Fruit fly (Drosophila melanogaster): ENCODE measurements around the gene CG4629.

Gene CG4629

dm6 chr2L:1062473-1063363 lies 39.6 kb downstream of the CG4629 start:
- TF ChIP-seq Sin3A (optimal IDR thresholded peaks at IDR 0.05) (no peak), psq (optimal IDR thresholded peaks at IDR 0.05) (no peak), insv (optimal IDR thresholded peaks at IDR 0.05) (no peak), h (optimal IDR thresholded peaks at IDR 0.05) (no peak), Myc (optimal IDR thresholded peaks at IDR 0.05) (no peak), ttk (optimal IDR thresholded peaks at IDR 0.05) (no peak)

DNA sequence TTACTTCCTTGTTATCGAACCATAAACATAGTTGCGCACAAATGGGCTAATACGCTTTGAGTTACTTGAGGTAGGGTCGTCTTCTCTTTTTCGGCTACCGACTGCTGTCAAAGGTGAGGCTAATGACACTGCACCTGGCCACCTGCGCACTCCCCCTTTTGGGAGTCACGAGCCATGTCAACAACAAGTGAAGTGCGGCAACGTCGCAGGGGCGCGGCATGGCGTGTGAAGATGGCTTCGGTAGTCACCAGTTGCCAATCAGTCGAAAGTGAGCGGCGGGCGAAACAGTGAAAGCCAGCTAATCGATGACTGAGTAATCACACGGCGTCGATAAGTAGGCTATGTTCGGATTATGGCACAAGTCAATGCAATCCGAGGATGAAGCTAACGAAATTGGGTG lies 44.8 kb downstream of the CG4629 start:
- TF ChIP-seq Myc (optimal IDR thresholded peaks at IDR 0.05) (no peak), h (optimal IDR thresholded peaks at IDR 0.05) (no peak), ttk (optimal IDR thresholded peaks at IDR 0.05) (no peak), insv (optimal IDR thresholded peaks at IDR 0.05) (no peak), Sin3A (optimal IDR thresholded peaks at IDR 0.05) (no peak), psq (optimal IDR thresholded peaks at IDR 0.05) (no peak)

dm6 chr2L:1056631-1057030 lies 45.7 kb downstream of the CG4629 start:
- no peak for TF ChIP-seq psq (optimal IDR thresholded peaks at IDR 0.05)
- no peak for TF ChIP-seq ttk (optimal IDR thresholded peaks at IDR 0.05)
- TF ChIP-seq Myc (optimal IDR thresholded peaks at IDR 0.05), result no peak
- TF ChIP-seq h (optimal IDR thresholded peaks at IDR 0.05), result no peak
- no peak for TF ChIP-seq insv (optimal IDR thresholded peaks at IDR 0.05)
- TF ChIP-seq Sin3A (optimal IDR thresholded peaks at IDR 0.05), result no peak

dm6 chr2L:1049361-1049760 lies 52.9 kb downstream of the CG4629 start:
- TF ChIP-seq psq (optimal IDR thresholded peaks at IDR 0.05) (no peak), ttk (optimal IDR thresholded peaks at IDR 0.05) (no peak), Myc (optimal IDR thresholded peaks at IDR 0.05) (no peak), Sin3A (optimal IDR thresholded peaks at IDR 0.05) (no peak), insv (optimal IDR thresholded peaks at IDR 0.05) (no peak), h (optimal IDR thresholded peaks at IDR 0.05) (no peak)

dm6 chr2L:1048846-1049245 lies 53.5 kb downstream of the CG4629 start:
- TF ChIP-seq Myc (optimal IDR thresholded peaks at IDR 0.05), result no peak
- TF ChIP-seq Sin3A (optimal IDR thresholded peaks at IDR 0.05), result no peak
- no peak for TF ChIP-seq h (optimal IDR thresholded peaks at IDR 0.05)
- TF ChIP-seq psq (optimal IDR thresholded peaks at IDR 0.05), result no peak
- no peak for TF ChIP-seq insv (optimal IDR thresholded peaks at IDR 0.05)
- no peak for TF ChIP-seq ttk (optimal IDR thresholded peaks at IDR 0.05)

DNA sequence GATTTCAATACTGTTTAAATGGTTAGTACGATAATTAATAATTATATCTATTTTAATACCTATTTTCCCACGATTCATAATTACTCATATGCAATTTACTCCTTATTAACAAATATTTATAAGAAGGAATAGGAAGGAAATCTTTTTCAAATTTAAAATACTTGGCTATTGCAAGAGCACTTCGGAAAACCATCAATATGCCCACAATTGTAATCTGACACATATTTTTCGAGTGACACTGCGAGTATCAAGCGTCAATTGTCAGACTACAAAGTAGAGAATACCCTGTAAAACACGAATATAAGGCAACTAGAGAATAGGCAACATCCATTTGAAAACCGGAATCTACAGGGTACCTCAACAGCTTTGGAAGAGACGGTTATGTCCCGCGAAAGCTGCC lies 53.9 kb downstream of the CG4629 start:
- TF ChIP-seq insv (optimal IDR thresholded peaks at IDR 0.05) (no peak), psq (optimal IDR thresholded peaks at IDR 0.05) (no peak), h (optimal IDR thresholded peaks at IDR 0.05) (no peak), Sin3A (optimal IDR thresholded peaks at IDR 0.05) (no peak)

- TF ChIP-seq ttk (optimal IDR thresholded peaks at IDR 0.05) (no peak), psq (optimal IDR thresholded peaks at IDR 0.05) (no peak)
Measured at dm6 chr2L:1047965-1048364, 54.3 kb downstream of the CG4629 start, which contains the start of gene IA-2. Gene IA-2 (minus strand): TSS chr2L:1048053.

DNA sequence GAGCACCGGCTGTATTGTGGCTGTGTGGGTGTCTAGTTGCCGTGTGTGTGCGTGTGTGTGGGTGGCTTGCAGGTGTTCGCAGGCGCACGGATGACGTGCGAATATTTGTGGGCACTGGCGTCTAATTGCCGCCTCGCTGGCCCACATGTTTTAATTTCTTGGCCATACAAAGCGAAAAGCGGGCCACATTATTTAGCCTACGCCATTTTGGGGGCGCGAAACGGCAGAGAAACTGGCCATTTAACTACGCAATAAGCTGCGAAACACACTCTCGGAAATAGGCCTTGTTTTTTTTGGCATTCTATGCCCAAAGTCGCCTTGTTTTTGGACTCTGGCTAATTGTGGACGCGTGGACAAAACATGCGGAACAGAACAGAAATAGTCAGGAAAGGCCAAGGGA lies 55.1 kb downstream of the CG4629 start:
- TF ChIP-seq Sin3A (optimal IDR thresholded peaks at IDR 0.05) (no peak), h (optimal IDR thresholded peaks at IDR 0.05) (no peak), Myc (optimal IDR thresholded peaks at IDR 0.05) (no peak), ttk (optimal IDR thresholded peaks at IDR 0.05) (no peak), psq (optimal IDR thresholded peaks at IDR 0.05) (no peak), insv (optimal IDR thresholded peaks at IDR 0.05) (no peak)

DNA sequence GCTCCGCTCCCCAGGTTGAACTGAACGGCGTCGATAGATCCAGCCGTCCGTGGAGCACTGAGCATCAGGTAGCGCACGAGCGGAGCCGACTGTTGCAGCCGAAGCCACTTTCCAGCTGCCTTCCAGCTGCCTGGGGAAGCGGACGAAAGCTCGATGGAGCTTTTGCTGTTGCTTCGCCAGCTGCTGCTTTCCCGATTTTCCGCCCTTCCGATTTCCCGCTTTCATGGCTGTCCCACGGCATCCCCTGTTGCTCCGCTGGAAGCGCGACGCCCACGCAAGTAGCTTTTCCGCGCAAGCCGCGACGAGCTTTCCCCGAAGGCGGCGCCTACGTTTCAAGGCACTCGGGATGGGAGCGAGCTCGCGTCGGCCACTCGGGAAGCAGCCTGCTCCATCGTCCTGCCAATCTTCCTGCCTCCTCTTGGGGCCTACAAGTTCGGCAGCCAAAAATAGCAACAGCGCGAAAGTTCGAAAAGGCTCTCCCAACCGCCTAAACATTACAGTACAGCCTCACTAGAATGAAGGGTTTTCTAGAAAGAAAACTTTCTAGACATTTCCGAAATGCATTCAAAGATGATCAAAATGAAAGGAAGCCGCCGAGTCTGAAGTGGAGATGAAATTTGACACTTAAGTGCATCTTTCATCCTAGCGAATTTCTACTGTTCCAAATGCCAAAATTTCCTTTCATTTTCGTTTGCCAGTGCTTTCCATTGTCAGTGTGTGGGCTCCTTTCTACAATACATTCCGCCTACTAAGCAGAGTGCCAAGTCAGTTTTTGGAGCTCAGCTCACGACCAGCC lies 58.9 kb downstream of the CG4629 start:
- TF ChIP-seq Sin3A (optimal IDR thresholded peaks at IDR 0.05) (no peak), ttk (optimal IDR thresholded peaks at IDR 0.05) (no peak), h (optimal IDR thresholded peaks at IDR 0.05) (no peak), insv (optimal IDR thresholded peaks at IDR 0.05) (no peak), psq (optimal IDR thresholded peaks at IDR 0.05) (no peak), Myc (optimal IDR thresholded peaks at IDR 0.05) (no peak)

DNA sequence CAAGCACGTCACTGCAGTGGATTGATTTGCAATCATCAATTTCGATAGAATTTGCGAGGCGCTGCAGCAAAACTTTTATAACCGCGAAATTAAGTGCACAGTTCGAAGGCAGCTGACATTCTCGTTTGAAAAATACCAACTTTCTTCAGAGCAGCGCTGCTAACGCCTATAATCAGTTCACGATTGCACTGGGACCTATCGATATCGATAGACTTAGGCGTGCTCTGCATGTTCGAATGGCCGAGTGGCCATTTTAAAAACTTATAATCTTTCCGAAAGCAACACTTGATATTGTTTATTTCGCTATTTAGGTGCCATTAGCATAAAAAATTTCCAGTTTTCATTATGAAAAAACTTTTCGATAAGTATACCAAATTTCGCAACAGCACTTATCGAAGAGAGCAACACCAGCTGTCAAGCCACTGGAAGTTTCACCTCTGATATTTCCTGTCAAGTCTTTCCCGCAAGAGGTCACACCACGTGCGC lies 65.5 kb downstream of the CG4629 start, which contains the start of gene gNacalpha:
Gene gNacalpha (plus strand): TSS at position 436 of the 486 bp plus-strand sequence.
- no peak for TF ChIP-seq h (optimal IDR thresholded peaks at IDR 0.05)
- TF ChIP-seq ttk (optimal IDR thresholded peaks at IDR 0.05), result no peak
- no peak for TF ChIP-seq Myc (optimal IDR thresholded peaks at IDR 0.05)
- no peak for TF ChIP-seq psq (optimal IDR thresholded peaks at IDR 0.05)
- TF ChIP-seq Sin3A (optimal IDR thresholded peaks at IDR 0.05), result no peak
- no peak for TF ChIP-seq insv (optimal IDR thresholded peaks at IDR 0.05)
